Worm (Caenorhabditis elegans) whole organism, L4 larva: Measurements from ENCODE around the gene F26A1.4.

ENCODE experiments used
- F10B5.3 ChIP-seq: sonication (generic microtip); optimal IDR thresholded peaks from 2 replicates; lab custom pipeline; 2016; ENCODE audit warnings: mild to moderate bottlenecking, missing genetic modification characterization, missing compliant biosample characterization
- Y5F2A.4 ChIP-seq: fragments of 200-800 bp; sonication (Bioruptor generic); optimal IDR thresholded peaks from 2 replicates; lab custom pipeline; 2018; ENCODE audit warnings: mild to moderate bottlenecking, missing genetic modification characterization, missing compliant biosample characterization
- ZK546.5 ChIP-seq, 2 experiments: sonication (generic microtip); optimal IDR thresholded peaks; 2 replicates each; lab custom pipeline; 2017; ENCODE audit warnings: missing biosample characterization in 2 of 2, missing genetic modification characterization in 2 of 2
- aha-1 ChIP-seq: fragments of 150-350 bp; peaks from one replicate; lab custom pipeline; 2014; ENCODE audit warnings: missing biosample characterization, missing genetic modification characterization
- ceh-28 ChIP-seq: fragments of 150-350 bp; optimal IDR thresholded peaks from 2 replicates; lab custom pipeline; 2014; ENCODE audit warnings: missing biosample characterization, missing genetic modification reagents, missing genetic modification characterization
- ceh-82 ChIP-seq: sonication (generic microtip); optimal IDR thresholded peaks from 2 replicates; lab custom pipeline; 2017; ENCODE audit warnings: missing biosample characterization, missing genetic modification characterization
- daf-12 ChIP-seq: fragments of 150-350 bp; optimal IDR thresholded peaks from 2 replicates; lab custom pipeline; 2014; ENCODE audit warnings: missing biosample characterization, missing genetic modification reagents, missing genetic modification characterization
- dmd-9 ChIP-seq: fragments of 200-800 bp; sonication (Bioruptor generic); IDR thresholded peaks from 2 replicates; pipeline ENCODE4 v1.3.6; 2022; ENCODE audit warnings: missing genetic modification reagents, missing genetic modification characterization, missing compliant biosample characterization
- hif-1 ChIP-seq, 2 experiments: sonication (generic microtip); optimal IDR thresholded peaks; 2 replicates each; lab custom pipeline; 2016 to 2017; ENCODE audit warnings: missing compliant biosample characterization in 2 of 2, missing genetic modification characterization in 2 of 2, missing genetic modification reagents in 2 of 2, missing genotype in 2 of 2, mild to moderate bottlenecking in 1 of 2
- mdt-29 ChIP-seq: fragments of 200-800 bp; sonication (Bioruptor generic); IDR thresholded peaks from 2 replicates; pipeline ENCODE4 v1.3.6; 2022; ENCODE audit warnings: missing genetic modification reagents, missing genetic modification characterization, missing compliant biosample characterization
- nhr-11 ChIP-seq: fragments of 150-350 bp; optimal IDR thresholded peaks from 2 replicates; lab custom pipeline; 2014; ENCODE audit warnings: missing biosample characterization, missing genetic modification characterization
- nhr-48 ChIP-seq: sonication (generic microtip); optimal IDR thresholded peaks from 2 replicates; lab custom pipeline; 2016; ENCODE audit warnings: mild to moderate bottlenecking, missing genetic modification characterization, missing compliant biosample characterization
- unc-39 ChIP-seq: sonication (generic microtip); optimal IDR thresholded peaks from 2 replicates; lab custom pipeline; 2017; ENCODE audit warnings: missing biosample characterization, missing genetic modification characterization
- ztf-11 ChIP-seq: fragments of 150-350 bp; optimal IDR thresholded peaks from 2 replicates; lab custom pipeline; 2014; ENCODE audit warnings: missing biosample characterization, missing genetic modification characterization

DNA sequence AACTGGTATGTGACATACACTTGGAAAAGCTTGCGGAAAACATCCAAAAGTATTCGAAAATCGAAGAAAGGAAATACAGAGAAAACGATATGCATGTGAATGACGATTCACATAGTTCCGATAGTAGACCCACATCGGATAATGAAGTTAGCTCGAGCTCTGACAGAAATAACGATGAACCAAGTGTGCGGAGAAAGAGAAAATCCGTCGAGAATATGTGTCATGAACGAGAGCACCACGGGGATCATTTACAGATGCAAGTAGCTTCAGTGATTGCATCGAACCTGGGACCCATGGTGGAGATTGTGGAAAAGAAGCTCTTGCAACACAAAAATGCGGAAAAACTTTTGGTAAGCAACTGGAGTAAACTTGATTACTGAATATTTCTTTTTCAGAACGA is 39.7 kb downstream of the F26A1.4 start:
- TF ChIP-seq dmd-9 = no peak
- no peak for TF ChIP-seq unc-39 (tag; lab: Kevin White, UChicago)
- TF ChIP-seq hif-1 (tag; optimal IDR thresholded peaks at IDR 0.05; lab: Kevin White, UChicago) = no peak
- TF ChIP-seq nhr-48 = no peak
- TF ChIP-seq ceh-82 (tag; lab: Kevin White, UChicago) = no peak
- no peak for TF ChIP-seq nhr-11 (tag; lab: Kevin White, UChicago)
- TF ChIP-seq mdt-29 = no peak
- TF ChIP-seq aha-1 = no peak
- no peak for TF ChIP-seq Y5F2A.4 (GFP tag; lab: Kevin White, UChicago)
- TF ChIP-seq ceh-28 (tag; lab: Kevin White, UChicago) = no peak
- TF ChIP-seq ZK546.5 (tag; optimal IDR thresholded peaks at IDR 0.05; lab: Kevin White, UChicago) = no peak
- no peak for TF ChIP-seq ztf-11 (tag; lab: Kevin White, UChicago)
- TF ChIP-seq F10B5.3 (tag; lab: Kevin White, UChicago) = no peak
- TF ChIP-seq daf-12 = no peak
